Fruit fly (Drosophila melanogaster) S2 (cell line): ENCODE measurements around the gene CG33796.

Experiments
- CG8478 ChIP-seq: fragments of >200 bp; optimal IDR thresholded peaks from 2 replicates; lab custom pipeline; 2018
- CTCF ChIP-seq, 2 experiments: fragments of >200 bp; optimal IDR thresholded peaks; 2 replicates each; lab custom pipeline; 2018

Gene CG33796

DNA sequence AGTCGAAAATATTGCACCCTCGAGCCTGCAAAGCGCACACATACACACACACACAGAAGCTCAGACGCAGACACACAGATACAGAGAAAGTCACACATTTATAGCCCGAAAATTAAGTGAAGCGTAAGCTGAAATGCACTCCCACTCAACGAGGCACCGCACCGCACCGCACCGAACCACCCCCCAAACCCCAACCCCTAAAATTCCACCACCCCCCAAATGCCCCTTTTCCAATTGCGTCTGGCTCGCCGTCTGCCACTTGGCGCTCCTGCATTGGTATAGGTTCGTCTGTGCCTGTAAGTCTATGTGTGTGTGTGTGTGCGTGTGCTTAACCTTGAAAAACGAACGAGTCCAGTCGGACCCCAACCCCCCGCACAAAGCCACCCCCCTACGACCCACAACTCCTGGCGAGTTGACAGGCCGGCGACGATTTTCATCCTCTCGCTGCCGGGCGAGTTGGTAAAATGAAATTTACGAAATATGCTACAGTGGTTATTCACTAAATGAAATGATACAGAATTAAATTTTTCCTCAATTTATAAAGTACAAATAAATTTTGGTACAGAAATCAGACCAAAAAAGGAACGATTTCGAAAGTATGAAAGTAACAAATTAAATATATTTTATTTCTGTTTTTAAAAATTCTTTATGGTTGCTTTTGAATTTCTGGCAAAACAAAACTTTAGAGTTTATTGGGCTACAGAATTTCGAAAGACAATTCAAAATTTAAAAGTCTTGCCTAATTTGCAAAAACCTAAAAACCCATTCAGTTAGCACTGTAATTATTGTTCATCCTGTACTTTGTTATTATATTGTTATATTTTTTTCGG, 12.9 kb upstream of the CG33796 start:
- TF ChIP-seq CG8478 (lab: Kevin White, UChicago) (no peak), CTCF (optimal IDR thresholded peaks at IDR 0.05; lab: Kevin White, UChicago) (no peak)

- TF ChIP-seq CTCF (optimal IDR thresholded peaks at IDR 0.05; lab: Kevin White, UChicago) (no peak), CG8478 (lab: Kevin White, UChicago) (no peak)
Measured at dm6 chr3L:16181330-16181830, 11.5 kb upstream of the CG33796 start.

DNA sequence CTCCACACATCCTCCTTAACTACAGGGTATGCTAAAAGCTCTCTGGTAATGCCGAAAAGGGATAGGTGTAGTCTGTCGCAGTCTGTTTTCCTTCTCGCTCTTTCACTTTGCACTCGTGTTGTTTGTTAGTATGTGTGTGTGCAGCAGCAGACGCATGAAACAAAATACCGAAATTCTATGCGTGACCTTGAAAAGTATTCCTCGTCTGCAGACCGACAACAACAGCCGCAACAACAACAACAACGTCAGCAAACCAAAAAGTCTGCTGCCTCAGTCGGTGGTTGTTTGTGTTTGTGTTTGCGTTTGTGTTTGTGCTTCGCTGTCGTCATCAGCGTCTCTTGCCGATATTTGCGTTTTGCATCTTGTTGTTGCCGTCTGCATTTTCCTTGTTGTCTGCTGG, 8.5 kb upstream of the CG33796 start:
- no peak for TF ChIP-seq CG8478 (lab: Kevin White, UChicago)
- TF ChIP-seq CTCF (optimal IDR thresholded peaks at IDR 0.05; lab: Kevin White, UChicago): no peak

DNA sequence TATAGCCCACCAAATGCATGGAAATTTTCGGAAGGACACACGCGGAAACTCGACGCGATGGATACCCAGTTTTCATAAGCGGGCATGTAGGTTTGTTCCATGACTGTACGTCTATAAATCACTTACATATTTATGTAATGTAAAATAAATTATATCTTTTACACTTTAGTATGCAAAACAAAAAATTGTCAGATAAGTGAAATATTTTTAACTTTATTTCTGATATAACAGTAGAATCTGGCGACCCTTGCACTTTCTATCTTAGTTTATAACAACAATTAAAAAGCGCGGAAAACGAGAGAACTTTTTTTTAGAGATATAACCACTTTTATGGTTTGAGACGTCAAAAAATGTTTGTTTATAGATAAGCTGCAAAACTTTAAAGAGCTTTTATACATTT, 7.8 kb upstream of the CG33796 start:
- TF ChIP-seq CG8478 (lab: Kevin White, UChicago): no peak
- TF ChIP-seq CTCF (optimal IDR thresholded peaks at IDR 0.05; lab: Kevin White, UChicago): no peak

dm6 chr3L:16177309-16177708, 7.4 kb upstream of the CG33796 start:
- TF ChIP-seq CTCF (optimal IDR thresholded peaks at IDR 0.05; lab: Kevin White, UChicago) (no peak), CG8478 (lab: Kevin White, UChicago) (no peak)

dm6 chr3L:16176492-16176891, 6.6 kb upstream of the CG33796 start:
- TF ChIP-seq CTCF (optimal IDR thresholded peaks at IDR 0.05; lab: Kevin White, UChicago): no peak
- no peak for TF ChIP-seq CG8478 (lab: Kevin White, UChicago)

DNA sequence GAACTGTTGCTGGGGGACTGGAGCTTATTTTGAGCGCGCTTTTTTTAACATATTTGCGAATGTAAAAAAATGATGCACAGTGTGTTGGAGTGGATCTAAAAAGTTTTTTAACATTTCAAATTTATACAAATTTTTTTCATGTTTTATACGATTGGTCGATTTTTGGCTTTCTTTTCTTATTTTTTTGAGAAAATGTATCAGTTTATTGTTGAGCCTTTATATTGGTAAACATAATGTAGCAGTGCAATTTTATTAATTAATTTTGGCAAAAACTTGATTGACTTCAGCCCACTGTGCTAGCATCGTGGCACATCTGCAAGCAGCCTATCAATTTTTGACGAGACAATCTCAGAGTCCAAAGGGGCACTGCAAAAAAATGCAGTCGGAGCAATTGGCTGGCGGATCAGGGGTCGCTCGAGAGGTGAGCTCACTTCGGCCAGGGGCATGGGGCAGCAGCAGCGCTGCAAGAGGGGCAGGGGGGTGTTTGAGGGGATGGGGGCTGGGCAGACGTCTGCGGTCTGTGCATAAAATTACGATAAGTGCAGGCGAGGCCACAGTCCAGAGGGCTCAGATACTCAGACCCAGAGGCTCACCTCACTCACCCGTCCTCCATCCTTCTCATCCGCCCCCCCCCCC, 5.8 kb upstream of the CG33796 start:
- TF ChIP-seq CG8478 (lab: Kevin White, UChicago): no peak
- no peak for TF ChIP-seq CTCF (optimal IDR thresholded peaks at IDR 0.05; lab: Kevin White, UChicago)

DNA sequence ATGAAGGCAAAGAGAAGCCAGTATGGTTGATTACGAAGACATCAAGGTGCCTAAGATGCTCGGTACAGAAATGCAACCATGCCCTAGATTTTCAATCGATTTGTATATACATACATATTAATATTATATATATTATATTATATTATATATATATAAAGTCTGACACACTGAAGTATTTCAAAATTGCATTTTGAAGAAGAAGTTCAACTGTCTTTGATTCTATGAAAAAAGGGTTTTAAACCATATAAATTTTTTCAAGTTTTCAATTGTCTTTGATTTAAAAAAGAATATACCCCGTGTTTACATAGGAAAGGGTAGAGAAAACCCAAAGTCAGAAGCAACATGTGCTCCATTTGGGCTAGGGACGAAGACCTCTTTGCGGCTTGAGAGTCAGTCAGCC, 4.9 kb upstream of the CG33796 start:
- TF ChIP-seq CG8478 (lab: Kevin White, UChicago) (no peak), CTCF (optimal IDR thresholded peaks at IDR 0.05; lab: Kevin White, UChicago) (no peak)

- TF ChIP-seq CG8478 (lab: Kevin White, UChicago) (no peak), CTCF (optimal IDR thresholded peaks at IDR 0.05; lab: Kevin White, UChicago) (no peak)
Measured at dm6 chr3L:16173818-16174601, 4.1 kb upstream of the CG33796 start.

- no peak for TF ChIP-seq CTCF (optimal IDR thresholded peaks at IDR 0.05; lab: Kevin White, UChicago)
- no peak for TF ChIP-seq CG8478 (lab: Kevin White, UChicago)
Measured at dm6 chr3L:16172809-16173276, 2.9 kb upstream of the CG33796 start.

DNA sequence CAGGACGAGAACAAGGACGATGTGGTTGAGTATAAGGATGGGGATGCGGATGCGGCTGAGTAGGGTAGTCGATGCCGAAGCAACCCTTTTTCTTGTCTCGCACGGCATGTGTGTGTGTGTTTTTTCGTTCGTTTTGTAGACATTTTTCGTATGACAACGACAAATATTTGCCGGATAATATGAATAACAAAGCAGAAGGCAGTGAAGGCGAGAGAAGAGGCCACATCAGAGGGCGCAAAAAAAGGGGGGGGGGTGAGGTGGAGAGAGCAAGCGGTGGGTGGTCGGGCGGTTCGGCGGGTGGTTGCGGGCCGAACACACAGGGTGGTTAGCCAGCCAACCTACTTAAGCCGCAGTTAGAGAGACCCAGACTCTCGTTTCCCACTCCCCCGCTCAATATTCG, 2.5 kb upstream of the CG33796 start:
- TF ChIP-seq CG8478 (lab: Kevin White, UChicago) (no peak), CTCF (optimal IDR thresholded peaks at IDR 0.05; lab: Kevin White, UChicago) (no peak)

DNA sequence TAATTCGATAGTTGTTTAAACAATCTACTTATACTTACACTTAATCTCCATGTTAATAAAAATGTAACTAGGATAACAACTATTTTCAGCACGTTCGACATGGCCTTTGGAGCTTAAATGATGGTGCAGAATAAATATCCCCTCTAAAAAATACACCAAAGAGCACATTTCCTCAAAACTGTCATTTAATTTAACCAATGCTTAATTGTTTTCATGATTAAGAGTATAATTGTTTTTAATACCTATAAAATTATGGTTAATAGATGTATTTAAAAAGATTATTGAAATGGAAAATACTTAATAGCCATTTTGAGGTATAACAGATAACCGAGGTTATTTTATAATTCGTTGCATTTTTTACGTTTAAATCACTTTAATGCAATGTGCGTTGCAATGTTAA, 1.4 kb upstream of the CG33796 start, which contains the start of gene CG33795:
Gene CG33795 (minus strand): TSS at position 101 of the 400 bp plus-strand sequence.
- TF ChIP-seq CTCF (optimal IDR thresholded peaks at IDR 0.05; lab: Kevin White, UChicago): no peak
- TF ChIP-seq CG8478 (lab: Kevin White, UChicago): no peak

DNA sequence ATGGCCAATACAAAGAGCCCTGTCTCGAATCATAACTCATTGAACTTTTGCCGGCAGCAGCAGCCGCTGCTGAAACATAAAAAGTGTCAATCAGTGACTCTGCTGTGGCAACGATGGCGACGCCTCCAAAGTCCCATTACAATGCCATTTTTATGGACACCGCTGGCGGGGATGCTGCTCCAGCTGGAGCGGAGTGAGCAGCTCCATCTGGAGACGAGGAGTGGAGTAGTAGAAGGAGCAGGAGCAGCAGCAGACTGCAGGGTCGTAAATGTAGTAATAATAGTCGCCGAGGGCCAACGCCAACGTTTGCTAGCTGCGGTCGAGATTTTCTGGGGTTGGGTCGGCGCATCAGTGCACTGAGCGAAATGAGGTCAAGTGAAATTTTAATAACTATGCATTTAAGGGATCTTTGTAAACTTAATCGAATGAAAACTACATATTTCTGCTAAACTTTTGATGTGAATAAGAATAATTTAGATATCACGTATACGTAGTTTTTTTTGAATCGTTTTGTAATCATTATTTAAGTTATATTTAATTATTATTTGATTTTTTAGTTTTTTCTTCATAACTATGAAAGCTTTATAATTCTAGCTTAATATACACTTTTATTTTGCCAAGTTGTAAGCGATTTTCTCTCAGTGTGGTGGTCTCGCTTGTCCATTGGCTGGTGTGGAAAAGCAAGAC, 1.3 kb downstream of the CG33796 start:
- TF ChIP-seq CTCF (optimal IDR thresholded peaks at IDR 0.05; lab: Kevin White, UChicago): no peak
- no peak for TF ChIP-seq CG8478 (lab: Kevin White, UChicago)
